Worm (Caenorhabditis elegans): ENCODE measurements around the gene T25D1.2.

DNA sequence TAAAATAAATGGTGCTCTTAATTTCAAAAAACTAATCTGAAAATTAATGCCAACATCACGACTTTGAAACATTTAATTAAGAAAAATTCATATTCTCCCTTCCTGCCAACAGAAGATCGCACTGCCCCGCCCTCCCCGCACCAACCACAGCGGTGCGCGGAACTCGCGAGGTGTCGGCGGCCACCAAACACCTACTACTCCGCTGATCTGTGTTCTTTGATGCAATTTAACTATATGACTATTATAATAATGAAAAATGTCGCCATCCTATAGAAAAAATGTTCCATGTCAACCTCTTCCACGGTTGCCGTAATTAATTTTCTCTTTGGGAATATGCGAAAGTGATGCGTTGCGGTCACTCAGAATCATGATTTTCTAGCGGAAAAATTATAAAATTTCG is 50.4 kb downstream of the T25D1.2 start:
- no peak for TF ChIP-seq ztf-11 (tag; optimal IDR thresholded peaks at IDR 0.05)
- no peak for TF ChIP-seq Y55F3AM.14 (GFP tag; optimal IDR thresholded peaks at IDR 0.05)
- no peak for TF ChIP-seq mdl-1 (tag; optimal IDR thresholded peaks at IDR 0.05)
- TF ChIP-seq ztf-4 (tag; optimal IDR thresholded peaks at IDR 0.05) = no peak
- TF ChIP-seq F13H6.1 (tag; optimal IDR thresholded peaks at IDR 0.05) = no peak
- TF ChIP-seq zag-1 (tag; optimal IDR thresholded peaks at IDR 0.05) = no peak
- TF ChIP-seq sem-4 (tag; optimal IDR thresholded peaks at IDR 0.05) = no peak
- peak; percentile 61 for TF ChIP-seq snpc-4 (tag; optimal IDR thresholded peaks at IDR 0.05)
